Fruit fly (Drosophila melanogaster) whole organism, embryonic: ENCODE measurements around the gene CG43675.
A peak's percentile ranks its signal among the peaks of the same experiment; 100 is the strongest.

Experiments
- CG10147 ChIP-seq: fragments of 200-800 bp; sonication (Bioruptor generic); optimal IDR thresholded peaks from 2 replicates; lab custom pipeline; 2019; ENCODE audit warnings: missing biosample characterization, mild to moderate bottlenecking, missing genetic modification characterization, moderate library complexity
- CG10321 ChIP-seq: fragments of 200-800 bp; sonication (Bioruptor generic); IDR thresholded peaks from 2 replicates; pipeline ENCODE4 v1.3.6; 2022; ENCODE audit warnings: missing biosample characterization, missing genetic modification characterization
- CG10959 ChIP-seq: fragments of 200-800 bp; sonication (Bioruptor generic); IDR thresholded peaks from 2 replicates; pipeline ENCODE4 v1.3.6; 2022; ENCODE audit warnings: missing biosample characterization, missing genetic modification characterization
- CG11085 ChIP-seq: fragments of 200-800 bp; sonication (Bioruptor generic); IDR thresholded peaks from 2 replicates; pipeline ENCODE4 v1.3.6; 2022; ENCODE audit warnings: missing biosample characterization, missing genetic modification characterization
- CG12071 ChIP-seq: fragments of 200-800 bp; sonication (Bioruptor generic); optimal IDR thresholded peaks from 3 replicates; lab custom pipeline; 2018; ENCODE audit warnings: missing biosample characterization, mild to moderate bottlenecking, missing genetic modification characterization
- CG12104 ChIP-seq: fragments of 200-800 bp; sonication (Bioruptor generic); optimal IDR thresholded peaks from 3 replicates; lab custom pipeline; 2016; ENCODE audit warnings: missing biosample characterization, missing genetic modification characterization
- CG12219 ChIP-seq: fragments of 200-800 bp; sonication (Bioruptor generic); optimal IDR thresholded peaks from 3 replicates; lab custom pipeline; 2018; ENCODE audit warnings: missing biosample characterization, mild to moderate bottlenecking, missing genetic modification characterization
- CG14710 ChIP-seq: fragments of 200-800 bp; sonication (Bioruptor generic); optimal IDR thresholded peaks from 3 replicates; lab custom pipeline; 2019; ENCODE audit warnings: missing biosample characterization, mild to moderate bottlenecking, missing genetic modification characterization, moderate library complexity
- CG17328 ChIP-seq: fragments of 200-800 bp; sonication (Bioruptor generic); IDR thresholded peaks from 2 replicates; pipeline ENCODE4 v1.3.6; 2022; ENCODE audit warnings: missing biosample characterization, missing genetic modification characterization
- CG17359 ChIP-seq: fragments of 200-800 bp; sonication (Bioruptor generic); optimal IDR thresholded peaks from 3 replicates; lab custom pipeline; 2018; ENCODE audit warnings: missing biosample characterization, mild to moderate bottlenecking, missing genetic modification characterization, moderate library complexity
- CG17802 ChIP-seq: fragments of 200-800 bp; sonication (Bioruptor generic); optimal IDR thresholded peaks from 2 replicates; lab custom pipeline; 2018; ENCODE audit warnings: missing biosample characterization, mild to moderate bottlenecking, missing genetic modification characterization, moderate library complexity
- CG31224 ChIP-seq: fragments of 200-800 bp; sonication (Bioruptor generic); IDR thresholded peaks from 2 replicates; pipeline ENCODE4 v1.3.6; 2022; ENCODE audit warnings: missing biosample characterization, missing genetic modification characterization
- CG3163 ChIP-seq: fragments of 200-800 bp; sonication (Bioruptor generic); optimal IDR thresholded peaks from 3 replicates; lab custom pipeline; 2016; ENCODE audit warnings: missing biosample characterization, missing genetic modification characterization
- CG32772 ChIP-seq: fragments of 200-800 bp; sonication (Bioruptor generic); IDR thresholded peaks from 2 replicates; pipeline ENCODE4 v1.3.6; 2022; ENCODE audit warnings: missing biosample characterization, missing genetic modification characterization
- CG33213 ChIP-seq: fragments of 200-800 bp; sonication (Bioruptor generic); optimal IDR thresholded peaks from 3 replicates; lab custom pipeline; 2016; ENCODE audit warnings: missing biosample characterization, missing genetic modification characterization
- CG42726 ChIP-seq: fragments of 200-800 bp; sonication (Bioruptor generic); IDR thresholded peaks from 2 replicates; pipeline ENCODE4 v1.3.6; 2022; ENCODE audit warnings: missing biosample characterization, missing genetic modification characterization; ENCODE audit not compliant: partially characterized antibody
- CG6765 ChIP-seq: fragments of 200-800 bp; sonication (Bioruptor generic); optimal IDR thresholded peaks from 3 replicates; lab custom pipeline; 2017; ENCODE audit warnings: missing biosample characterization, mild to moderate bottlenecking, missing genetic modification characterization
- CG6813 ChIP-seq: fragments of 200-800 bp; sonication (Bioruptor generic); optimal IDR thresholded peaks from 2 replicates; lab custom pipeline; 2017; ENCODE audit warnings: missing biosample characterization, missing genetic modification characterization, mild to moderate bottlenecking, moderate library complexity, missing genetic modification reagents
- CG7786 ChIP-seq: fragments of 200-800 bp; sonication (Bioruptor generic); optimal IDR thresholded peaks from 2 replicates; lab custom pipeline; 2016; ENCODE audit warnings: missing biosample characterization, missing genetic modification characterization
- CG7928 ChIP-seq: fragments of 200-800 bp; sonication (Bioruptor generic); optimal IDR thresholded peaks from 2 replicates; lab custom pipeline; 2017; ENCODE audit warnings: missing biosample characterization, mild to moderate bottlenecking, missing genetic modification characterization
- CG8924 ChIP-seq: fragments of 200-800 bp; optimal IDR thresholded peaks from 3 replicates; lab custom pipeline; 2019; ENCODE audit warnings: missing biosample characterization, mild to moderate bottlenecking, missing genetic modification characterization, moderate library complexity
- CG9727 ChIP-seq: fragments of 200-800 bp; sonication (Bioruptor generic); optimal IDR thresholded peaks from 3 replicates; lab custom pipeline; 2017; ENCODE audit warnings: missing biosample characterization, mild to moderate bottlenecking, missing genetic modification characterization
- CTCF ChIP-seq: fragments of 200-800 bp; sonication (Bioruptor generic); optimal IDR thresholded peaks from 2 replicates; lab custom pipeline; 2017; ENCODE audit warnings: missing biosample characterization, mild to moderate bottlenecking, missing genetic modification characterization, moderate library complexity
- Dad ChIP-seq: fragments of 200-800 bp; sonication (Bioruptor generic); optimal IDR thresholded peaks from 3 replicates; lab custom pipeline; 2016; ENCODE audit warnings: missing biosample characterization, missing genetic modification characterization
- Eip74EF ChIP-seq, 2 experiments: fragments of 200-800 bp in 1 of 2; fragments of >200 bp in 1 of 2; sonication (Bioruptor generic) in 1 of 2; optimal IDR thresholded peaks; 2 replicates each; lab custom pipeline; 2017 to 2019; ENCODE audit warnings: missing biosample characterization in 2 of 2, missing genetic modification characterization in 2 of 2, mild to moderate bottlenecking in 1 of 2, moderate library complexity in 1 of 2
- HLH54F ChIP-seq: fragments of 200-800 bp; sonication (Bioruptor generic); optimal IDR thresholded peaks from 3 replicates; lab custom pipeline; 2016; ENCODE audit warnings: missing biosample characterization, missing genetic modification characterization
- Hey ChIP-seq: fragments of 200-800 bp; sonication (Bioruptor generic); optimal IDR thresholded peaks from 3 replicates; lab custom pipeline; 2018; ENCODE audit warnings: missing biosample characterization, mild to moderate bottlenecking, missing genetic modification characterization
- MBD-R2 ChIP-seq: fragments of 200-800 bp; sonication (Bioruptor generic); IDR thresholded peaks from 2 replicates; pipeline ENCODE4 v1.3.6; 2022; ENCODE audit warnings: missing biosample characterization, missing genetic modification characterization
- MTF-1 ChIP-seq: fragments of 200-800 bp; sonication (Bioruptor generic); optimal IDR thresholded peaks from 2 replicates; lab custom pipeline; 2018; ENCODE audit warnings: missing biosample characterization, mild to moderate bottlenecking, missing genetic modification characterization, borderline replicate concordance
- Med ChIP-seq: fragments of 200-800 bp; sonication (Bioruptor generic); peaks from one replicate; lab custom pipeline; 2016; ENCODE audit warnings: missing biosample characterization, missing genetic modification characterization, mild to moderate bottlenecking, inconsistent platforms, moderate library complexity
- Ptx1 ChIP-seq: fragments of 200-800 bp; sonication (Bioruptor generic); IDR thresholded peaks from 2 replicates; pipeline ENCODE4 v1.3.6; 2022; ENCODE audit warnings: missing biosample characterization, missing genetic modification characterization
- ab ChIP-seq: fragments of 200-800 bp; sonication (Bioruptor generic); optimal IDR thresholded peaks from 2 replicates; lab custom pipeline; 2016; ENCODE audit warnings: missing biosample characterization, missing genetic modification characterization
- chif ChIP-seq, 2 experiments: fragments of 200-800 bp; sonication (Bioruptor generic); optimal IDR thresholded peaks; 3 replicates each; lab custom pipeline; 2016; ENCODE audit warnings: missing biosample characterization in 2 of 2, missing genetic modification characterization in 2 of 2
- chm ChIP-seq: fragments of 200-800 bp; sonication (Bioruptor generic); IDR thresholded peaks from 2 replicates; pipeline ENCODE4 v1.3.6; 2022; ENCODE audit warnings: missing biosample characterization, missing genetic modification characterization
- croc ChIP-seq: fragments of 200-800 bp; sonication (Bioruptor generic); conservative IDR thresholded peaks from 3 replicates; pipeline ENCODE4 v1.3.6; 2022; ENCODE audit warnings: missing biosample characterization, missing genetic modification characterization
- exex ChIP-seq: fragments of 200-800 bp; sonication (Bioruptor generic); optimal IDR thresholded peaks from 4 replicates; lab custom pipeline; 2018; ENCODE audit warnings: missing biosample characterization, mild to moderate bottlenecking, missing genetic modification characterization, moderate library complexity
- eyg ChIP-seq: fragments of 200-800 bp; sonication (Bioruptor generic); optimal IDR thresholded peaks from 3 replicates; lab custom pipeline; 2016; ENCODE audit warnings: missing biosample characterization, missing genetic modification characterization
- h ChIP-seq: fragments of >200 bp; optimal IDR thresholded peaks from 2 replicates; lab custom pipeline; 2017
- klu ChIP-seq: fragments of 200-800 bp; sonication (Bioruptor generic); IDR thresholded peaks from 2 replicates; pipeline ENCODE4 v1.3.6; 2022; ENCODE audit warnings: missing biosample characterization, missing genetic modification characterization
- lov ChIP-seq, 2 experiments: fragments of 200-800 bp in 1 of 2; fragments of >200 bp in 1 of 2; sonication (Bioruptor generic) in 1 of 2; IDR thresholded peaks in 1 of 2; optimal IDR thresholded peaks in 1 of 2; 2 replicates in 1 of 2; 3 replicates in 1 of 2; pipeline versions ENCODE4 v1.3.6 to Lab custom; 2017 to 2022; ENCODE audit warnings: missing biosample characterization in 1 of 2, missing genetic modification characterization in 1 of 2
- org-1 ChIP-seq: fragments of 200-800 bp; sonication (Bioruptor generic); optimal IDR thresholded peaks from 2 replicates; lab custom pipeline; 2017; ENCODE audit warnings: missing biosample characterization, missing genetic modification characterization
- pzg ChIP-seq: fragments of 200-800 bp; sonication (Bioruptor generic); optimal IDR thresholded peaks from 3 replicates; lab custom pipeline; 2018; ENCODE audit warnings: missing biosample characterization, mild to moderate bottlenecking, missing genetic modification characterization, moderate library complexity
- sc ChIP-seq, 3 experiments: fragments of >200 bp in 2 of 3; fragments of 200-800 bp in 1 of 3; sonication (Bioruptor generic) in 1 of 3; optimal IDR thresholded peaks; 2 replicates in 2 of 3; 3 replicates in 1 of 3; lab custom pipeline; 2017; ENCODE audit warnings: mild to moderate bottlenecking in 1 of 3, missing biosample characterization in 1 of 3, missing genetic modification characterization in 1 of 3, missing genetic modification reagents in 1 of 3
- schlank ChIP-seq: fragments of 200-800 bp; sonication (Bioruptor generic); optimal IDR thresholded peaks from 2 replicates; lab custom pipeline; 2018; ENCODE audit warnings: missing biosample characterization, mild to moderate bottlenecking, missing genetic modification characterization
- scrt ChIP-seq: fragments of 200-800 bp; sonication (Bioruptor generic); optimal IDR thresholded peaks from 2 replicates; lab custom pipeline; 2018; ENCODE audit warnings: missing biosample characterization, mild to moderate bottlenecking, missing genetic modification characterization, moderate library complexity
- sima ChIP-seq: fragments of 200-800 bp; sonication (Bioruptor generic); optimal IDR thresholded peaks from 2 replicates; lab custom pipeline; 2016; ENCODE audit warnings: missing biosample characterization, missing genetic modification characterization
- tll ChIP-seq, 2 experiments: fragments of 200-800 bp in 1 of 2; fragments of >200 bp in 1 of 2; sonication (Bioruptor generic) in 1 of 2; optimal IDR thresholded peaks; 2 replicates each; lab custom pipeline; 2017 to 2019; ENCODE audit warnings: missing biosample characterization in 2 of 2, missing genetic modification characterization in 2 of 2, mild to moderate bottlenecking in 1 of 2, moderate library complexity in 1 of 2
- ttk ChIP-seq: fragments of 200-800 bp; sonication (Bioruptor generic); IDR thresholded peaks from 2 replicates; pipeline ENCODE4 v2.1.2; 2022; ENCODE audit warnings: missing biosample characterization, missing genetic modification characterization
- vfl ChIP-seq: fragments of 200-800 bp; sonication (Bioruptor generic); optimal IDR thresholded peaks from 2 replicates; lab custom pipeline; 2016; ENCODE audit warnings: missing biosample characterization, missing genetic modification characterization
- zfh1 ChIP-seq: fragments of 200-800 bp; sonication (Bioruptor generic); IDR thresholded peaks from 3 replicates; pipeline ENCODE4 v1.3.6; 2022; ENCODE audit warnings: missing biosample characterization, missing genetic modification characterization

The CG43675 gene

dm6 chr3R:9404104-9404512 lies 48.8 kb downstream of the CG43675 start, which contains the start of the genes CG9356, BBIP1 and CG8135 (continued):
- no peak for TF ChIP-seq CG6813
- TF ChIP-seq scrt (GFP tag; lab: Kevin White, UChicago), result no peak
- peak; percentile 87 for TF ChIP-seq HLH54F (GFP tag; lab: Kevin White, UChicago)
- TF ChIP-seq MTF-1 (GFP tag; lab: Kevin White, UChicago), result peak; percentile 39
- no peak for TF ChIP-seq org-1 (GFP tag; lab: Kevin White, UChicago)
- TF ChIP-seq CG12071, result no peak
- TF ChIP-seq chif (GFP tag; optimal IDR thresholded peaks at IDR 0.05; lab: Kevin White, UChicago), result peak; percentile 81 to 83
- TF ChIP-seq tll (GFP tag; optimal IDR thresholded peaks at IDR 0.05; lab: Kevin White, UChicago), result peak in 1 of 2 experiments; percentile 72
- TF ChIP-seq CG6765, result peak; percentile 44
- TF ChIP-seq CG42726 (GFP tag; lab: Robert Waterston, UW), result no peak
- no peak for TF ChIP-seq Eip74EF (GFP tag; optimal IDR thresholded peaks at IDR 0.05; lab: Kevin White, UChicago)
- no peak for TF ChIP-seq h (lab: Kevin White, UChicago)
- TF ChIP-seq lov (optimal IDR thresholded peaks at IDR 0.05; lab: Kevin White, UChicago), result no peak
- TF ChIP-seq lov (GFP tag; IDR thresholded peaks at IDR 0.05; lab: Robert Waterston, UW), result no peak
- TF ChIP-seq CG7786 (GFP tag; lab: Kevin White, UChicago), result peak; percentile 76
- TF ChIP-seq CG10147, result no peak
- TF ChIP-seq CG10321, result no peak
- TF ChIP-seq pzg (GFP tag; lab: Kevin White, UChicago), result peak; percentile 96
- TF ChIP-seq CG17802, result peak; percentile 25
- TF ChIP-seq CG31224, result peak; percentile 18; the same call in 1 of the 2 replicates
- no peak for TF ChIP-seq ab
- peak; percentile 64 for TF ChIP-seq CG17328 (GFP tag; lab: Robert Waterston, UW)
- TF ChIP-seq croc (GFP tag; lab: Robert Waterston, UW), result no peak; the same call in 2 of the 3 replicates
- no peak for TF ChIP-seq CG11085 (GFP tag; lab: Robert Waterston, UW)
- TF ChIP-seq schlank (tag; lab: Kevin White, UChicago), result peak; percentile 20
- TF ChIP-seq CG32772, result peak; percentile 69
- TF ChIP-seq vfl, result peak; percentile 69
- TF ChIP-seq CG10959 (GFP tag; lab: Robert Waterston, UW), result no peak
- TF ChIP-seq Ptx1 (GFP tag; lab: Robert Waterston, UW), result peak; percentile 71
- TF ChIP-seq CG7928, result peak; percentile 48
- TF ChIP-seq CG33213, result peak; percentile 94
- peak; percentile 97 for TF ChIP-seq Med (GFP tag; lab: Kevin White, UChicago)
- peak; percentile 64 for TF ChIP-seq eyg (GFP tag; lab: Kevin White, UChicago)
- TF ChIP-seq ttk (GFP tag; lab: Robert Waterston, UW), result peak; percentile 37; the same call in 1 of the 2 replicates
- TF ChIP-seq sima, result peak; percentile 61
- peak; percentile 81 for TF ChIP-seq Dad (GFP tag; lab: Kevin White, UChicago)
- TF ChIP-seq zfh1 (GFP tag; lab: Robert Waterston, UW), result peak; percentile 68; the same call in 2 of the 3 replicates
- TF ChIP-seq CG9727 (GFP tag; lab: Kevin White, UChicago), result peak; percentile 76
- TF ChIP-seq CG8924, result peak; percentile 71
- TF ChIP-seq CG3163 (GFP tag; lab: Kevin White, UChicago), result peak; percentile 54
- peak; percentile 95 for TF ChIP-seq MBD-R2
- TF ChIP-seq chm (GFP tag; lab: Robert Waterston, UW), result no peak
- TF ChIP-seq Hey (tag; lab: Kevin White, UChicago), result no peak
- no peak for TF ChIP-seq sc (optimal IDR thresholded peaks at IDR 0.05; lab: Kevin White, UChicago)
- TF ChIP-seq sc (GFP tag; optimal IDR thresholded peaks at IDR 0.05; lab: Kevin White, UChicago), result no peak
- peak; percentile 90 for TF ChIP-seq CG14710 (tag; lab: Kevin White, UChicago)
- TF ChIP-seq CG17359 (tag; lab: Kevin White, UChicago), result peak; percentile 79
- peak; percentile 73; the same call in 1 of the 2 replicates for TF ChIP-seq klu (GFP tag; lab: Robert Waterston, UW)
- no peak for TF ChIP-seq CG12219 (GFP tag; lab: Kevin White, UChicago)
- TF ChIP-seq CTCF (GFP tag; lab: Kevin White, UChicago), result peak; percentile 2
- TF ChIP-seq exex (tag; lab: Kevin White, UChicago), result no peak
- TF ChIP-seq CG12104 (GFP tag; lab: Kevin White, UChicago), result peak; percentile 7
